Fruit fly (Drosophila melanogaster): ENCODE results near the gene CG43799.

DNA sequence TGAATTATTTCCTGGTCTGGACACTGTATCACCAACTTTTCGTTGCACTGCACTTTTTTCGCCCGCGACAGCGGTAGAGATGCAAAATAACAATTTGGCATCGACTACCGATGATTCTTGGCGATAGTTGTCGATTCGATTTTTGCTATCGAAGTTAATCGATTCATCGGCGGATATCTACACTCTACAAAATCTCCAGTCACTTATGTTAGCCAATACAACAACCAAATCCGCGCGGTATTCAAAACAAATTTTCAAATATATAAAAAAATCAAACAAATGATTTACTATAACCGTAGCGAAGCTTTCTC is 23.4 kb upstream of the CG43799 start, which contains the start of gene CG4502:
- TF ChIP-seq CG8478 (optimal IDR thresholded peaks at IDR 0.05) (no peak), CTCF (optimal IDR thresholded peaks at IDR 0.05) (peak; percentile 11 to 47)

Measured in S2 (cell line).